Fruit fly (Drosophila melanogaster) whole organism, embryonic: ENCODE data around the gene Bcs1.

ENCODE experiments used
- Atf6 ChIP-seq: fragments of 200-800 bp; sonication (Bioruptor generic); IDR thresholded peaks from 2 replicates; pipeline ENCODE4 v1.3.6; 2022; ENCODE audit warnings: missing biosample characterization, missing genetic modification characterization
- Bgb ChIP-seq: fragments of 200-800 bp; sonication (Bioruptor generic); IDR thresholded peaks from 2 replicates; pipeline ENCODE4 v1.3.6; 2022; ENCODE audit warnings: missing biosample characterization, missing genetic modification characterization; ENCODE audit not compliant: partially characterized antibody
- CG10543 ChIP-seq: fragments of 200-800 bp; sonication (Bioruptor generic); optimal IDR thresholded peaks from 3 replicates; lab custom pipeline; 2017; ENCODE audit warnings: missing biosample characterization, mild to moderate bottlenecking, missing genetic modification characterization, moderate library complexity
- CG11456 ChIP-seq: fragments of 200-800 bp; sonication (Bioruptor generic); IDR thresholded peaks from 3 replicates; pipeline ENCODE4 v1.3.6; 2022; ENCODE audit warnings: missing biosample characterization, missing genetic modification characterization
- CG11504 ChIP-seq: fragments of 200-800 bp; sonication (Bioruptor generic); optimal IDR thresholded peaks from 3 replicates; lab custom pipeline; 2019; ENCODE audit warnings: missing biosample characterization, mild to moderate bottlenecking, missing genetic modification characterization, moderate library complexity
- CG12155 ChIP-seq: fragments of 200-800 bp; sonication (Bioruptor generic); optimal IDR thresholded peaks from 3 replicates; lab custom pipeline; 2016; ENCODE audit warnings: missing biosample characterization, missing genetic modification characterization
- CG12391 ChIP-seq: fragments of 200-800 bp; sonication (Bioruptor generic); optimal IDR thresholded peaks from 3 replicates; lab custom pipeline; 2018; ENCODE audit warnings: missing biosample characterization, mild to moderate bottlenecking, missing genetic modification characterization, moderate library complexity
- CG12744 ChIP-seq: fragments of 200-800 bp; sonication (Bioruptor generic); optimal IDR thresholded peaks from 2 replicates; lab custom pipeline; 2016; ENCODE audit warnings: missing biosample characterization, missing genetic modification characterization
- CG13296 ChIP-seq: fragments of 200-800 bp; sonication (Bioruptor generic); optimal IDR thresholded peaks from 3 replicates; lab custom pipeline; 2018; ENCODE audit warnings: missing biosample characterization, mild to moderate bottlenecking, missing genetic modification characterization
- CG13624 ChIP-seq: fragments of 200-800 bp; sonication (Bioruptor generic); optimal IDR thresholded peaks from 2 replicates; lab custom pipeline; 2016; ENCODE audit warnings: missing biosample characterization, missing genetic modification characterization
- CG15514 ChIP-seq: fragments of 200-800 bp; sonication (Bioruptor generic); optimal IDR thresholded peaks from 3 replicates; lab custom pipeline; 2017; ENCODE audit warnings: missing biosample characterization, missing genetic modification characterization, mild to moderate bottlenecking, moderate library complexity, missing genetic modification reagents
- CG18619 ChIP-seq: fragments of 200-800 bp; sonication (Bioruptor generic); optimal IDR thresholded peaks from 3 replicates; lab custom pipeline; 2017; ENCODE audit warnings: missing biosample characterization, mild to moderate bottlenecking, missing genetic modification characterization
- CG18764 ChIP-seq: fragments of 200-800 bp; sonication (Bioruptor generic); optimal IDR thresholded peaks from 3 replicates; lab custom pipeline; 2016; ENCODE audit warnings: missing biosample characterization, missing genetic modification characterization
- CG30020 ChIP-seq: fragments of 200-800 bp; optimal IDR thresholded peaks from 2 replicates; lab custom pipeline; 2019; ENCODE audit warnings: missing biosample characterization, mild to moderate bottlenecking, missing genetic modification characterization, moderate library complexity
- CG32767 ChIP-seq: fragments of 200-800 bp; sonication (Bioruptor generic); IDR thresholded peaks from 2 replicates; pipeline ENCODE4 v1.3.6; 2022; ENCODE audit warnings: missing biosample characterization, missing genetic modification characterization
- CG34224 ChIP-seq: fragments of 200-800 bp; sonication (Bioruptor generic); IDR thresholded peaks from 3 replicates; pipeline ENCODE4 v1.3.6; 2022; ENCODE audit warnings: missing biosample characterization, missing genetic modification characterization; ENCODE audit not compliant: partially characterized antibody
- CG4360 ChIP-seq: fragments of 200-800 bp; sonication (Bioruptor generic); IDR thresholded peaks from 2 replicates; pipeline ENCODE4 v1.3.6; 2022; ENCODE audit warnings: missing biosample characterization, missing genetic modification characterization
- CG8089 ChIP-seq: fragments of 200-800 bp; sonication (Bioruptor generic); optimal IDR thresholded peaks from 3 replicates; lab custom pipeline; 2016; ENCODE audit warnings: missing biosample characterization, missing genetic modification characterization
- Camta ChIP-seq: fragments of 200-800 bp; sonication (Bioruptor generic); optimal IDR thresholded peaks from 2 replicates; lab custom pipeline; 2016; ENCODE audit warnings: missing biosample characterization, missing genetic modification characterization
- Deaf1 ChIP-seq: fragments of 200-800 bp; optimal IDR thresholded peaks from 3 replicates; lab custom pipeline; 2019; ENCODE audit warnings: missing biosample characterization, mild to moderate bottlenecking, missing genetic modification characterization, moderate library complexity
- Drgx ChIP-seq: fragments of 200-800 bp; sonication (Bioruptor generic); IDR thresholded peaks from 2 replicates; pipeline ENCODE4 v1.3.6; 2022; ENCODE audit warnings: missing biosample characterization, missing genetic modification characterization
- E2f1 ChIP-seq: fragments of 200-800 bp; sonication (Bioruptor generic); IDR thresholded peaks from 2 replicates; pipeline ENCODE4 v1.3.6; 2022; ENCODE audit warnings: missing biosample characterization, missing genetic modification characterization
- ERR ChIP-seq: fragments of 200-800 bp; sonication (Bioruptor generic); optimal IDR thresholded peaks from 2 replicates; lab custom pipeline; 2016; ENCODE audit warnings: missing biosample characterization, missing genetic modification characterization
- Eip74EF ChIP-seq, 2 experiments: fragments of 200-800 bp in 1 of 2; fragments of >200 bp in 1 of 2; sonication (Bioruptor generic) in 1 of 2; optimal IDR thresholded peaks; 2 replicates each; lab custom pipeline; 2017 to 2019; ENCODE audit warnings: missing biosample characterization in 2 of 2, missing genetic modification characterization in 2 of 2, mild to moderate bottlenecking in 1 of 2, moderate library complexity in 1 of 2
- Hand ChIP-seq: fragments of 200-800 bp; sonication (Bioruptor generic); optimal IDR thresholded peaks from 2 replicates; lab custom pipeline; 2017; ENCODE audit warnings: mild to moderate bottlenecking, missing biosample characterization, missing genetic modification reagents, missing genetic modification characterization
- Jarid2 ChIP-seq: fragments of 200-800 bp; sonication (Bioruptor generic); optimal IDR thresholded peaks from 3 replicates; lab custom pipeline; 2017; ENCODE audit warnings: mild to moderate bottlenecking, missing biosample characterization, missing genetic modification reagents, missing genetic modification characterization
- Myb ChIP-seq: fragments of 200-800 bp; sonication (Bioruptor generic); optimal IDR thresholded peaks from 2 replicates; lab custom pipeline; 2016; ENCODE audit warnings: missing biosample characterization, missing genetic modification characterization
- Ravus ChIP-seq: fragments of 200-800 bp; sonication (Bioruptor generic); IDR thresholded peaks from 2 replicates; pipeline ENCODE4 v1.3.6; 2022; ENCODE audit warnings: missing biosample characterization, missing genetic modification characterization
- Rfx ChIP-seq: fragments of 200-800 bp; sonication (Bioruptor generic); IDR thresholded peaks from 2 replicates; pipeline ENCODE4 v1.3.6; 2022; ENCODE audit warnings: missing biosample characterization, missing genetic modification characterization
- Scr ChIP-seq: fragments of 200-800 bp; sonication (Bioruptor generic); IDR thresholded peaks from 2 replicates; pipeline ENCODE4 v1.3.6; 2022; ENCODE audit warnings: missing biosample characterization, missing genetic modification characterization; ENCODE audit not compliant: partially characterized antibody
- Sry-β ChIP-seq: fragments of 200-800 bp; sonication (Bioruptor generic); optimal IDR thresholded peaks from 2 replicates; lab custom pipeline; 2018; ENCODE audit warnings: missing biosample characterization, mild to moderate bottlenecking, missing genetic modification characterization, moderate library complexity
- ato ChIP-seq: fragments of 200-800 bp; sonication (Bioruptor generic); IDR thresholded peaks from 2 replicates; pipeline ENCODE4 v1.3.6; 2022; ENCODE audit warnings: missing biosample characterization, missing genetic modification characterization; ENCODE audit not compliant: partially characterized antibody
- br ChIP-seq: fragments of >200 bp; optimal IDR thresholded peaks from 2 replicates; lab custom pipeline; 2017
- cas ChIP-seq: fragments of 200-800 bp; sonication (Bioruptor generic); IDR thresholded peaks from 2 replicates; pipeline ENCODE4 v1.3.6; 2022; ENCODE audit warnings: missing biosample characterization, missing genetic modification characterization
- cwo ChIP-seq: fragments of 200-800 bp; sonication (Bioruptor generic); optimal IDR thresholded peaks from 3 replicates; lab custom pipeline; 2017; ENCODE audit warnings: missing biosample characterization, missing genetic modification characterization, mild to moderate bottlenecking, moderate library complexity, missing genetic modification reagents
- esg ChIP-seq: fragments of 200-800 bp; sonication (Bioruptor generic); conservative IDR thresholded peaks from 2 replicates; pipeline ENCODE4 v1.3.6; 2022; ENCODE audit warnings: missing biosample characterization, missing genetic modification characterization
- ftz-f1 ChIP-seq: fragments of 200-800 bp; sonication (Bioruptor generic); optimal IDR thresholded peaks from 2 replicates; lab custom pipeline; 2016; ENCODE audit warnings: missing biosample characterization, missing genetic modification characterization
- gro ChIP-seq: fragments of 200-800 bp; sonication (Bioruptor generic); optimal IDR thresholded peaks from 2 replicates; lab custom pipeline; 2016; ENCODE audit warnings: missing biosample characterization, missing genetic modification characterization
- pfk ChIP-seq: fragments of 200-800 bp; sonication (Bioruptor generic); optimal IDR thresholded peaks from 2 replicates; lab custom pipeline; 2018; ENCODE audit warnings: missing biosample characterization, mild to moderate bottlenecking, missing genetic modification characterization, moderate library complexity
- pho ChIP-seq: fragments of 200-800 bp; sonication (Bioruptor generic); optimal IDR thresholded peaks from 2 replicates; lab custom pipeline; 2016; ENCODE audit warnings: missing biosample characterization, missing genetic modification characterization
- repo ChIP-seq: fragments of 200-800 bp; sonication (Bioruptor generic); optimal IDR thresholded peaks from 2 replicates; lab custom pipeline; 2016; ENCODE audit warnings: missing biosample characterization, missing genetic modification characterization
- run ChIP-seq: fragments of 200-800 bp; sonication (Bioruptor generic); optimal IDR thresholded peaks from 3 replicates; lab custom pipeline; 2018; ENCODE audit warnings: missing biosample characterization, mild to moderate bottlenecking, missing genetic modification characterization
- sim ChIP-seq: fragments of 200-800 bp; sonication (Bioruptor generic); IDR thresholded peaks from 2 replicates; pipeline ENCODE4 v1.3.6; 2022; ENCODE audit warnings: missing biosample characterization, missing genetic modification characterization
- slp2 ChIP-seq: fragments of 200-800 bp; sonication (Bioruptor generic); optimal IDR thresholded peaks from 2 replicates; lab custom pipeline; 2016; ENCODE audit warnings: missing biosample characterization, missing genetic modification characterization
- stc ChIP-seq: fragments of 200-800 bp; sonication (Bioruptor generic); IDR thresholded peaks from 2 replicates; pipeline ENCODE4 v1.3.6; 2022; ENCODE audit warnings: missing biosample characterization, missing genetic modification characterization
- tap ChIP-seq: fragments of 200-800 bp; optimal IDR thresholded peaks from 3 replicates; lab custom pipeline; 2019; ENCODE audit warnings: missing biosample characterization, mild to moderate bottlenecking, missing genetic modification characterization, moderate library complexity
- vnd ChIP-seq: fragments of 200-800 bp; sonication (Bioruptor generic); IDR thresholded peaks from 3 replicates; pipeline ENCODE4 v1.3.6; 2022; ENCODE audit warnings: missing biosample characterization, missing genetic modification characterization; ENCODE audit not compliant: partially characterized antibody
- wek ChIP-seq: fragments of 200-800 bp; sonication (Bioruptor generic); optimal IDR thresholded peaks from 3 replicates; lab custom pipeline; 2018; ENCODE audit warnings: missing biosample characterization, mild to moderate bottlenecking, missing genetic modification characterization, moderate library complexity
- wor ChIP-seq: fragments of 200-800 bp; sonication (Bioruptor generic); IDR thresholded peaks from 2 replicates; pipeline ENCODE4 v1.3.6; 2022; ENCODE audit warnings: missing biosample characterization, missing genetic modification characterization
- zen2 ChIP-seq: fragments of 200-800 bp; sonication (Bioruptor generic); IDR thresholded peaks from 3 replicates; pipeline ENCODE4 v1.3.6; 2022; ENCODE audit warnings: missing biosample characterization, missing genetic modification characterization; ENCODE audit not compliant: partially characterized antibody
- zf30C ChIP-seq: fragments of 200-800 bp; sonication (Bioruptor generic); optimal IDR thresholded peaks from 3 replicates; lab custom pipeline; 2018; ENCODE audit warnings: missing biosample characterization, mild to moderate bottlenecking, missing genetic modification characterization

The Bcs1 gene

DNA sequence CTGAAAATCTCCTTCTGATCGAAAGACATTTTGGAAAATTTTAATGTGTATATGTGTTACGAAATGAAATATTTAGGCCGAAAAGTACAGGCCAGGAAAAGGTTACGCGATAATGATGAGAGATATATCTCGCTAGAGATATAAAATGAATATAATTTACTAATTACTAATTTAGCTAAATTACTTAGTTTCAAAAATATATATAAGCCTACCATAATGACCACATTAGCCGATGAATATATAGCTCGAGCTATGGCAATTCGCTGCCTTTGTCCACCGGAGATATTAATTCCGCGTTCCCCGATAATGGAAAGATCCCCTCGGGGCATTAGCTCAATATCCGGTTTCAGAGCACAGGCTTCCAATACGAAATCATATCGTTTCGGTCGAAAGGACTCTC, 31.1 kb upstream of the Bcs1 start, which contains the start of gene Fum4:
Gene Fum4, minus strand, starts transcription at position 101 of the 400 bp plus-strand sequence.
- TF ChIP-seq CG12391 (tag; lab: Kevin White, UChicago): no peak
- no peak for TF ChIP-seq Drgx (GFP tag; lab: Robert Waterston, UW)
- TF ChIP-seq Eip74EF (GFP tag; optimal IDR thresholded peaks at IDR 0.05; lab: Kevin White, UChicago): no peak
- no peak for TF ChIP-seq Myb
- no peak for TF ChIP-seq ERR (GFP tag; lab: Kevin White, UChicago)
- no peak for TF ChIP-seq vnd
- TF ChIP-seq CG13296 (GFP tag; lab: Kevin White, UChicago): no peak
- TF ChIP-seq CG8089: no peak
- TF ChIP-seq esg (GFP tag; lab: Robert Waterston, UW): no peak
- no peak for TF ChIP-seq CG12744
- TF ChIP-seq cwo: no peak
- TF ChIP-seq wek (GFP tag; lab: Kevin White, UChicago): no peak
- no peak for TF ChIP-seq CG32767 (GFP tag; lab: Robert Waterston, UW)
- no peak for TF ChIP-seq wor (GFP tag; lab: Robert Waterston, UW)
- TF ChIP-seq tap: no peak

DNA sequence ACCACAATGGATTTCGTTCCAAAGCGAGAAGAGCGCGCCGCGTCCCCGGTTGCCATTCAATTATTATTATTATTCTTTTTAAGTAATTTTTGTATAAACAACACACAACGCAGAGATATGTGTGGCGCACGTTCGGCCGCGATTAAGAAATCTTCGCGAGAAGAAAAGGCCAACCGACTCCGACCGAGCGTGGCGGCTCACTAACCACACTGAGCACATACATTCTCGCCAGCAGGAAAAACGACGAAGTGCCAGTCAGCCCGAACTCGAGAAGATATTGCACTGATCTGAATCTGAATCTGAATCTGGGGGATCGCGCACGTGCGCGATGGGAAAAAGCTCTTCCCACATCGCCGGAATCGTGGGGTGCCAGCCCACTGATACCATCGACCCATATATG, 23.5 kb upstream of the Bcs1 start, which contains the start of gene Sur:
Gene Sur, minus strand, starts transcription at position 207 of the 400 bp plus-strand sequence.
- TF ChIP-seq CG4360 (GFP tag; lab: Robert Waterston, UW): 0 out of 2 replicates have a peak, but pooled peaks have one; percentile 17
- 0 out of 2 replicates have a peak, but pooled peaks have one; percentile 9 for TF ChIP-seq Rfx (GFP tag; lab: Robert Waterston, UW)
- no peak for TF ChIP-seq Ravus (GFP tag; lab: Robert Waterston, UW)
- peak; percentile 30; the same call in 1 of the 2 replicates for TF ChIP-seq ato (GFP tag; lab: Robert Waterston, UW)
- no peak for TF ChIP-seq Sry-β (GFP tag; lab: Kevin White, UChicago)
- TF ChIP-seq Jarid2 (GFP tag; lab: Kevin White, UChicago): peak; percentile 60
- TF ChIP-seq slp2 (GFP tag; lab: Kevin White, UChicago): no peak
- no peak for TF ChIP-seq zen2 (GFP tag; lab: Robert Waterston, UW)
- TF ChIP-seq cas (GFP tag; lab: Robert Waterston, UW): no peak
- no peak for TF ChIP-seq CG18619
- TF ChIP-seq CG34224 (GFP tag; lab: Robert Waterston, UW): no peak
- TF ChIP-seq CG12155 (GFP tag; lab: Kevin White, UChicago): no peak
- no peak for TF ChIP-seq CG18764 (GFP tag; lab: Kevin White, UChicago)
- no peak for TF ChIP-seq Hand
- TF ChIP-seq CG30020 (tag; lab: Kevin White, UChicago): no peak
- TF ChIP-seq run (tag; lab: Kevin White, UChicago): no peak
- no peak for TF ChIP-seq pho
- no peak for TF ChIP-seq ftz-f1 (GFP tag; lab: Kevin White, UChicago)
- TF ChIP-seq repo (GFP tag; lab: Kevin White, UChicago): no peak
- no peak for TF ChIP-seq CG11504 (tag; lab: Kevin White, UChicago)
- TF ChIP-seq CG13624: no peak
- TF ChIP-seq CG10543: peak; percentile 58
- no peak for TF ChIP-seq CG11456 (GFP tag; lab: Robert Waterston, UW)
- peak; percentile 37; the same call in 1 of the 2 replicates for TF ChIP-seq Bgb (GFP tag; lab: Robert Waterston, UW)
- TF ChIP-seq Camta (GFP tag; lab: Kevin White, UChicago): no peak
- TF ChIP-seq zf30C (GFP tag; lab: Kevin White, UChicago): no peak
- peak; percentile 87 for TF ChIP-seq Deaf1 (tag; lab: Kevin White, UChicago)
- TF ChIP-seq br (lab: Kevin White, UChicago): no peak
- TF ChIP-seq E2f1 (GFP tag; lab: Robert Waterston, UW): no peak
- TF ChIP-seq pfk (GFP tag; lab: Kevin White, UChicago): no peak
- no peak for TF ChIP-seq gro (GFP tag; lab: Kevin White, UChicago)
- 0 out of 2 replicates have a peak, but pooled peaks have one; percentile 10 for TF ChIP-seq Atf6
- peak; percentile 6 for TF ChIP-seq CG15514 (GFP tag; lab: Kevin White, UChicago)
- no peak for TF ChIP-seq stc (GFP tag; lab: Robert Waterston, UW)
- TF ChIP-seq sim (GFP tag; lab: Robert Waterston, UW): no peak
- TF ChIP-seq Scr (GFP tag; lab: Robert Waterston, UW): 0 out of 2 replicates have a peak, but pooled peaks have one; percentile 18
